Worm (Caenorhabditis elegans) whole organism, L1 larva: ENCODE data around the gene odr-7.

Source experiments
- efl-1 ChIP-seq, 4 experiments: fragments of 150-350 bp; optimal IDR thresholded peaks in 3 of 4; peaks in 1 of 4; 1 replicate in 1 of 4; 2 replicates in 3 of 4; lab custom pipeline; 2014; ENCODE audit warnings: missing biosample characterization in 2 of 4, missing genetic modification characterization in 2 of 4, missing genetic modification reagents in 2 of 4
- elt-3 ChIP-seq, 6 experiments: fragments of 150-350 bp in 1 of 6; sonication (generic microtip); optimal IDR thresholded peaks; 2 replicates each; lab custom pipeline; 2017 to 2018; ENCODE audit warnings: missing biosample characterization in 6 of 6, missing genetic modification characterization in 6 of 6, inconsistent platforms in 1 of 6
- lin-13 ChIP-seq: fragments of 150-350 bp; optimal IDR thresholded peaks from 2 replicates; lab custom pipeline; 2014; ENCODE audit warnings: missing biosample characterization, missing genetic modification reagents, missing genetic modification characterization
- lin-15B ChIP-seq: fragments of 150-350 bp; sonication (generic microtip); optimal IDR thresholded peaks from 3 replicates; lab custom pipeline; 2014; ENCODE audit warnings: missing biosample characterization, missing genetic modification characterization
- lin-35 ChIP-seq, 2 experiments: fragments of 150-350 bp; optimal IDR thresholded peaks; 2 replicates each; lab custom pipeline; 2014; ENCODE audit warnings: missing biosample characterization in 2 of 2, missing genetic modification characterization in 2 of 2, missing genetic modification reagents in 2 of 2
- mdl-1 ChIP-seq, 2 experiments: fragments of 150-350 bp; optimal IDR thresholded peaks; 2 replicates each; lab custom pipeline; 2014 to 2017; ENCODE audit warnings: missing biosample characterization in 2 of 2, missing genetic modification characterization in 2 of 2, inconsistent platforms in 1 of 2
- pax-3 ChIP-seq: fragments of 200-800 bp; sonication (Bioruptor generic); optimal IDR thresholded peaks from 2 replicates; lab custom pipeline; 2018; ENCODE audit warnings: mild to moderate bottlenecking, missing genetic modification characterization, moderate library complexity, missing compliant biosample characterization

DNA sequence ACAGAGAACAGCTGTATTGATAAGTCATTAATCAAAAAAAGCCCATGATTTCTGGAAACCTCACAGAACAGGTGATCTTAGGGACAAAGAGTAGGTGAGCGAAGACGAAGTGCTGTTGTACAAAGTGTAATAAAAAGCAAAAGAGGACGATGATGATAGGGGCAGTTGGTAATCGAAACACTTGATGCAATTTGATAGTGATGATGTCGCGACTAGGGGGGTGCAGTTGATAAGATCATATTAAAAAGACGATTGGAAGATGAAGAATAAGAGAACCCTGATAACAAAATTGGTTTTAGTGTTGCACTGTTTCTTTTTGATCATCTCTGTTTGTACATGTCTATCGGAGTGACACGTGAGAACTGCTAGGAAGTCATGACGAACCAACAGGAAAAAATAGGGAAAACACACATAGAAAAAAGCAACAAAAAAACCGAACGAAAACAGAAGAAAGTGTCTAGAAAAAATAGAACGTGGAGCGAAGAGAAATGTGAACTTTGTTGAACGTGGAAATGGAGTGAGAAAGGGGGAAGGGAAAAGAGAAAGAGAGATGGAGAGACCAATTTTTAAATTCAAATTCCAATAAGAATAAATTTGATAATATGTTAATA, 48.0 kb upstream of the odr-7 start:
- TF ChIP-seq lin-35 (GFP tag; optimal IDR thresholded peaks at IDR 0.05; lab: Kevin White, UChicago) = peak in 1 of 2 experiments; percentile 67
- no peak for TF ChIP-seq lin-13
- peak; percentile 38 to 89 (median 84) for TF ChIP-seq elt-3 (tag; optimal IDR thresholded peaks at IDR 0.05; lab: Kevin White, UChicago)
- TF ChIP-seq mdl-1 (tag; optimal IDR thresholded peaks at IDR 0.05; lab: Kevin White, UChicago) = peak in 1 of 2 experiments; percentile 54
- TF ChIP-seq pax-3 (tag; lab: Kevin White, UChicago) = peak; percentile 5
- TF ChIP-seq lin-15B (tag; lab: Kevin White, UChicago) = no peak
- TF ChIP-seq efl-1 (optimal IDR thresholded peaks at IDR 0.05; lab: Kevin White, UChicago) = peak in 1 of 2 experiments; percentile 14
- TF ChIP-seq efl-1 (GFP tag; optimal IDR thresholded peaks at IDR 0.05 in 1 of 2; lab: Kevin White, UChicago) = no peak
